Fruit fly (Drosophila melanogaster) whole organism, embryonic: Measurements from ENCODE around the gene Prx4.

Source experiments
- ATbp ChIP-seq: fragments of 200-800 bp; sonication (Bioruptor generic); optimal IDR thresholded peaks from 2 replicates; lab custom pipeline; 2017; ENCODE audit warnings: missing biosample characterization, mild to moderate bottlenecking, missing genetic modification characterization, missing genetic modification reagents
- Antp ChIP-seq: fragments of 200-800 bp; sonication (Bioruptor generic); optimal IDR thresholded peaks from 3 replicates; lab custom pipeline; 2016; ENCODE audit warnings: missing biosample characterization, missing genetic modification characterization
- Bdp1 ChIP-seq: fragments of 200-800 bp; sonication (Bioruptor generic); optimal IDR thresholded peaks from 3 replicates; lab custom pipeline; 2016; ENCODE audit warnings: missing biosample characterization, missing genetic modification characterization
- Bteb2 ChIP-seq: fragments of 200-800 bp; sonication (Bioruptor generic); optimal IDR thresholded peaks from 2 replicates; lab custom pipeline; 2016; ENCODE audit warnings: missing biosample characterization, missing genetic modification characterization
- CG10321 ChIP-seq: fragments of 200-800 bp; sonication (Bioruptor generic); IDR thresholded peaks from 2 replicates; pipeline ENCODE4 v1.3.6; 2022; ENCODE audit warnings: missing biosample characterization, missing genetic modification characterization
- CG10543 ChIP-seq: fragments of 200-800 bp; sonication (Bioruptor generic); optimal IDR thresholded peaks from 3 replicates; lab custom pipeline; 2017; ENCODE audit warnings: missing biosample characterization, mild to moderate bottlenecking, missing genetic modification characterization, moderate library complexity
- CG10565 ChIP-seq: fragments of 200-800 bp; sonication (Bioruptor generic); optimal IDR thresholded peaks from 3 replicates; lab custom pipeline; 2016; ENCODE audit warnings: missing biosample characterization, mild to moderate bottlenecking, missing genetic modification characterization
- CG11723 ChIP-seq: fragments of 200-800 bp; sonication (Bioruptor generic); optimal IDR thresholded peaks from 2 replicates; lab custom pipeline; 2017; ENCODE audit warnings: missing biosample characterization, mild to moderate bottlenecking, missing genetic modification characterization
- CG12744 ChIP-seq: fragments of 200-800 bp; sonication (Bioruptor generic); optimal IDR thresholded peaks from 2 replicates; lab custom pipeline; 2016; ENCODE audit warnings: missing biosample characterization, missing genetic modification characterization
- CG13287 ChIP-seq: fragments of 200-800 bp; sonication (Bioruptor generic); IDR thresholded peaks from 2 replicates; pipeline ENCODE4 v1.3.6; 2022; ENCODE audit warnings: missing biosample characterization, missing genetic modification characterization; ENCODE audit not compliant: partially characterized antibody
- CG14860 ChIP-seq: fragments of 200-800 bp; sonication (Bioruptor generic); IDR thresholded peaks from 3 replicates; pipeline ENCODE4 v1.3.6; 2022; ENCODE audit warnings: missing biosample characterization, missing genetic modification characterization; ENCODE audit not compliant: partially characterized antibody
- CG2116 ChIP-seq: fragments of 200-800 bp; sonication (Bioruptor generic); optimal IDR thresholded peaks from 3 replicates; lab custom pipeline; 2018; ENCODE audit warnings: missing biosample characterization, mild to moderate bottlenecking, missing genetic modification characterization
- CG2129 ChIP-seq: fragments of 200-800 bp; sonication (Bioruptor generic); IDR thresholded peaks from 2 replicates; pipeline ENCODE4 v1.3.6; 2022; ENCODE audit warnings: missing biosample characterization, missing genetic modification characterization; ENCODE audit not compliant: partially characterized antibody
- CG30403 ChIP-seq: fragments of 200-800 bp; sonication (Bioruptor generic); optimal IDR thresholded peaks from 3 replicates; lab custom pipeline; 2016; ENCODE audit warnings: missing biosample characterization, missing genetic modification characterization
- CG42726 ChIP-seq: fragments of 200-800 bp; sonication (Bioruptor generic); IDR thresholded peaks from 2 replicates; pipeline ENCODE4 v1.3.6; 2022; ENCODE audit warnings: missing biosample characterization, missing genetic modification characterization; ENCODE audit not compliant: partially characterized antibody
- CG4360 ChIP-seq: fragments of 200-800 bp; sonication (Bioruptor generic); IDR thresholded peaks from 2 replicates; pipeline ENCODE4 v1.3.6; 2022; ENCODE audit warnings: missing biosample characterization, missing genetic modification characterization
- CG5180 ChIP-seq: fragments of 200-800 bp; sonication (Bioruptor generic); optimal IDR thresholded peaks from 3 replicates; lab custom pipeline; 2017; ENCODE audit warnings: missing biosample characterization, missing genetic modification characterization, mild to moderate bottlenecking, moderate library complexity, missing genetic modification reagents
- CG6254 ChIP-seq: fragments of 200-800 bp; sonication (Bioruptor generic); optimal IDR thresholded peaks from 3 replicates; lab custom pipeline; 2017; ENCODE audit warnings: mild to moderate bottlenecking, missing biosample characterization, missing genetic modification reagents, missing genetic modification characterization
- CrebB ChIP-seq: fragments of 200-800 bp; sonication (Bioruptor generic); optimal IDR thresholded peaks from 3 replicates; lab custom pipeline; 2018; ENCODE audit warnings: missing biosample characterization, mild to moderate bottlenecking, missing genetic modification characterization
- Dfd ChIP-seq, 2 experiments: fragments of >200 bp; optimal IDR thresholded peaks; 2 replicates each; lab custom pipeline; 2017; ENCODE audit warnings: missing biosample characterization in 2 of 2, missing genetic modification characterization in 2 of 2
- Elba2 ChIP-seq: fragments of 200-800 bp; sonication (Bioruptor generic); optimal IDR thresholded peaks from 3 replicates; lab custom pipeline; 2016; ENCODE audit warnings: missing biosample characterization, missing genetic modification characterization
- HLH54F ChIP-seq: fragments of 200-800 bp; sonication (Bioruptor generic); optimal IDR thresholded peaks from 3 replicates; lab custom pipeline; 2016; ENCODE audit warnings: missing biosample characterization, missing genetic modification characterization
- MESR4 ChIP-seq: fragments of 200-800 bp; sonication (Bioruptor generic); optimal IDR thresholded peaks from 2 replicates; lab custom pipeline; 2018; ENCODE audit warnings: missing biosample characterization, mild to moderate bottlenecking, missing genetic modification characterization, moderate library complexity
- Meics ChIP-seq: fragments of 200-800 bp; sonication (Bioruptor generic); optimal IDR thresholded peaks from 2 replicates; lab custom pipeline; 2017; ENCODE audit warnings: missing biosample characterization, mild to moderate bottlenecking, missing genetic modification characterization
- Pdp1 ChIP-seq, 2 experiments: fragments of 200-800 bp; sonication (Bioruptor generic); optimal IDR thresholded peaks; 3 replicates each; lab custom pipeline; 2016; ENCODE audit warnings: missing biosample characterization in 2 of 2, missing genetic modification characterization in 2 of 2, mild to moderate bottlenecking in 1 of 2, moderate library complexity in 1 of 2
- Rfx ChIP-seq: fragments of 200-800 bp; sonication (Bioruptor generic); IDR thresholded peaks from 2 replicates; pipeline ENCODE4 v1.3.6; 2022; ENCODE audit warnings: missing biosample characterization, missing genetic modification characterization
- Scr ChIP-seq: fragments of 200-800 bp; sonication (Bioruptor generic); IDR thresholded peaks from 2 replicates; pipeline ENCODE4 v1.3.6; 2022; ENCODE audit warnings: missing biosample characterization, missing genetic modification characterization; ENCODE audit not compliant: partially characterized antibody
- Sry-δ ChIP-seq: fragments of 200-800 bp; sonication (Bioruptor generic); optimal IDR thresholded peaks from 2 replicates; lab custom pipeline; 2016; ENCODE audit warnings: missing biosample characterization, missing genetic modification characterization
- aop ChIP-seq: fragments of 200-800 bp; sonication (Bioruptor generic); IDR thresholded peaks from 2 replicates; pipeline ENCODE4 v1.3.6; 2022; ENCODE audit warnings: missing biosample characterization, missing genetic modification characterization
- ap ChIP-seq: fragments of 200-800 bp; sonication (Bioruptor generic); IDR thresholded peaks from 2 replicates; pipeline ENCODE4 v1.3.6; 2022; ENCODE audit warnings: missing biosample characterization, missing genetic modification characterization
- ara ChIP-seq: fragments of 200-800 bp; sonication (Bioruptor generic); IDR thresholded peaks from 2 replicates; pipeline ENCODE4 v1.3.6; 2022; ENCODE audit warnings: missing biosample characterization, missing genetic modification characterization
- bigmax ChIP-seq: fragments of 200-800 bp; sonication (Bioruptor generic); optimal IDR thresholded peaks from 2 replicates; lab custom pipeline; 2018; ENCODE audit warnings: missing biosample characterization, mild to moderate bottlenecking, missing genetic modification characterization
- cad ChIP-seq: fragments of >200 bp; optimal IDR thresholded peaks from 2 replicates; lab custom pipeline; 2017; ENCODE audit warnings: missing biosample characterization, missing genetic modification characterization
- corto ChIP-seq: fragments of 200-800 bp; sonication (Bioruptor generic); optimal IDR thresholded peaks from 2 replicates; lab custom pipeline; 2016; ENCODE audit warnings: missing biosample characterization, mild to moderate bottlenecking, missing genetic modification characterization, moderate library complexity
- crc ChIP-seq: fragments of 200-800 bp; sonication (Bioruptor generic); optimal IDR thresholded peaks from 2 replicates; lab custom pipeline; 2016; ENCODE audit warnings: missing biosample characterization, missing genetic modification characterization
- dm ChIP-seq: fragments of 200-800 bp; sonication (Bioruptor generic); optimal IDR thresholded peaks from 3 replicates; lab custom pipeline; 2016; ENCODE audit warnings: missing biosample characterization, missing genetic modification characterization
- eve ChIP-seq, 2 experiments: fragments of >200 bp; optimal IDR thresholded peaks; 2 replicates each; lab custom pipeline; 2017; ENCODE audit warnings: missing biosample characterization in 2 of 2, missing genetic modification characterization in 2 of 2
- gt ChIP-seq: fragments of 200-800 bp; sonication (Bioruptor generic); IDR thresholded peaks from 2 replicates; pipeline ENCODE4 v1.3.6; 2022; ENCODE audit warnings: missing biosample characterization, missing genetic modification characterization
- inv ChIP-seq: fragments of 200-800 bp; sonication (Bioruptor generic); IDR thresholded peaks from 2 replicates; pipeline ENCODE4 v1.3.6; 2022; ENCODE audit warnings: missing biosample characterization, missing genetic modification characterization; ENCODE audit not compliant: partially characterized antibody
- jing ChIP-seq: fragments of 200-800 bp; sonication (Bioruptor generic); optimal IDR thresholded peaks from 2 replicates; lab custom pipeline; 2018; ENCODE audit warnings: missing biosample characterization, mild to moderate bottlenecking, missing genetic modification characterization
- lov ChIP-seq, 2 experiments: fragments of 200-800 bp in 1 of 2; fragments of >200 bp in 1 of 2; sonication (Bioruptor generic) in 1 of 2; IDR thresholded peaks in 1 of 2; optimal IDR thresholded peaks in 1 of 2; 2 replicates in 1 of 2; 3 replicates in 1 of 2; pipeline versions ENCODE4 v1.3.6 to Lab custom; 2017 to 2022; ENCODE audit warnings: missing biosample characterization in 1 of 2, missing genetic modification characterization in 1 of 2
- mld ChIP-seq: fragments of 200-800 bp; sonication (Bioruptor generic); IDR thresholded peaks from 3 replicates; pipeline ENCODE4 v1.3.6; 2022; ENCODE audit warnings: missing biosample characterization, missing genetic modification characterization; ENCODE audit not compliant: partially characterized antibody
- nerfin-2 ChIP-seq: fragments of 200-800 bp; sonication (Bioruptor generic); IDR thresholded peaks from 2 replicates; pipeline ENCODE4 v1.3.6; 2022; ENCODE audit warnings: missing biosample characterization, missing genetic modification characterization; ENCODE audit not compliant: partially characterized antibody
- org-1 ChIP-seq: fragments of 200-800 bp; sonication (Bioruptor generic); optimal IDR thresholded peaks from 2 replicates; lab custom pipeline; 2017; ENCODE audit warnings: missing biosample characterization, missing genetic modification characterization
- otp ChIP-seq: fragments of 200-800 bp; sonication (Bioruptor generic); IDR thresholded peaks from 3 replicates; pipeline ENCODE4, ENCODE4 v1.3.6; 2022; ENCODE audit warnings: missing biosample characterization, missing genetic modification characterization
- p53 ChIP-seq: fragments of 200-800 bp; sonication (Bioruptor generic); optimal IDR thresholded peaks from 2 replicates; lab custom pipeline; 2016; ENCODE audit warnings: missing biosample characterization, missing genetic modification characterization
- ro ChIP-seq: fragments of 200-800 bp; sonication (Bioruptor generic); IDR thresholded peaks from 2 replicates; pipeline ENCODE4 v1.3.6; 2022; ENCODE audit warnings: missing biosample characterization, missing genetic modification characterization
- salm ChIP-seq: fragments of 200-800 bp; sonication (Bioruptor generic); optimal IDR thresholded peaks from 2 replicates; lab custom pipeline; 2018; ENCODE audit warnings: missing biosample characterization, mild to moderate bottlenecking, missing genetic modification characterization
- wor ChIP-seq: fragments of 200-800 bp; sonication (Bioruptor generic); IDR thresholded peaks from 2 replicates; pipeline ENCODE4 v1.3.6; 2022; ENCODE audit warnings: missing biosample characterization, missing genetic modification characterization
- zfh2 ChIP-seq: fragments of 200-800 bp; sonication (Bioruptor generic); optimal IDR thresholded peaks from 2 replicates; lab custom pipeline; 2016; ENCODE audit warnings: missing biosample characterization, missing genetic modification characterization

The Prx4 gene

DNA sequence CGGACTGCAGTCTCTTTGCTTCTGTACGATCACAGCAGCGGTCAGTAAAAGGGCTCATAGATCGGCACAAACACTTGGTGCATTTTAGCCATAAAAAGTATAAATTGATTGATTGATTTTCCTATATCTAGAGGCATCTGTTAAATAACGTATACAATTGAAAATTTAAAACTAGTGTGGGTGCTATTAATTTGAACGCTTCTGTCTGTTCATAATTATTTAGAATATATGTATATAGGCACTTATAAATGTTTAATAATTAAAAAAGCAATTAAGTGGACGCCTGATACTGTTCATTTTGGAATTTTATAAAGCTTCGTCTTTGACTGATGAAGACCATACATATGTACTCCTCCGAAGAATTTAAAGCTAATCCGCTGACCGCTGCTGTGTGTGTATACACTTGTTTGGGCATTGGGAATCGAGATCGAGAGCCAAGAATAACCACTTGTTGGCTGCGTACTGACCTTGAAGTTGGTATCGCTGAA is 3.1 kb downstream of the Prx4 start (continued):
- TF ChIP-seq CG10565 (GFP tag; lab: Kevin White, UChicago): no peak
- TF ChIP-seq Meics (GFP tag; lab: Kevin White, UChicago): peak; percentile 37
- TF ChIP-seq CG10543 (GFP tag; lab: Kevin White, UChicago): no peak
- TF ChIP-seq CG5180: no peak
- peak; percentile 26 for TF ChIP-seq org-1 (GFP tag; lab: Kevin White, UChicago)
- TF ChIP-seq ro: no peak
- TF ChIP-seq Scr (GFP tag; lab: Robert Waterston, UW): no peak
- TF ChIP-seq bigmax (GFP tag; lab: Kevin White, UChicago): no peak
- no peak for TF ChIP-seq Antp (GFP tag; lab: Kevin White, UChicago)
- no peak for TF ChIP-seq Elba2 (GFP tag; lab: Kevin White, UChicago)
- no peak for TF ChIP-seq mld (GFP tag; lab: Robert Waterston, UW)
- TF ChIP-seq ATbp (GFP tag; lab: Kevin White, UChicago): no peak
- no peak for TF ChIP-seq Dfd (GFP tag; optimal IDR thresholded peaks at IDR 0.05; lab: Kevin White, UChicago)
- TF ChIP-seq Bteb2 (GFP tag; lab: Kevin White, UChicago): no peak
- no peak for TF ChIP-seq crc
- TF ChIP-seq ara (GFP tag; lab: Robert Waterston, UW): no peak
- TF ChIP-seq ap: no peak
- no peak for TF ChIP-seq CG12744 (GFP tag; lab: Kevin White, UChicago)
- TF ChIP-seq CG30403 (GFP tag; lab: Kevin White, UChicago): peak; percentile 27
- TF ChIP-seq aop (GFP tag; lab: Robert Waterston, UW): no peak
- no peak for TF ChIP-seq dm
- peak; percentile 56; the same call in 1 of the 2 replicates for TF ChIP-seq Rfx (GFP tag; lab: Robert Waterston, UW)
- no peak for TF ChIP-seq wor (GFP tag; lab: Robert Waterston, UW)
- no peak for TF ChIP-seq CG2116
- TF ChIP-seq CG6254: peak; percentile 24
- 0 out of 3 replicates have a peak, but pooled peaks have one; percentile 31 for TF ChIP-seq otp (GFP tag; lab: Robert Waterston, UW)
- TF ChIP-seq gt: no peak
- TF ChIP-seq CG4360 (GFP tag; lab: Robert Waterston, UW): no peak
- no peak for TF ChIP-seq jing (GFP tag; lab: Kevin White, UChicago)
- no peak for TF ChIP-seq p53 (GFP tag; lab: Kevin White, UChicago)
- TF ChIP-seq inv (GFP tag; lab: Robert Waterston, UW): no peak
- TF ChIP-seq nerfin-2 (GFP tag; lab: Robert Waterston, UW): no peak
- TF ChIP-seq CG10321 (GFP tag; lab: Robert Waterston, UW): no peak
- TF ChIP-seq corto: peak; percentile 88
- no peak for TF ChIP-seq CG13287 (GFP tag; lab: Robert Waterston, UW)
- TF ChIP-seq Sry-δ: no peak
- TF ChIP-seq lov (optimal IDR thresholded peaks at IDR 0.05; lab: Kevin White, UChicago): no peak
- no peak for TF ChIP-seq lov (GFP tag; IDR thresholded peaks at IDR 0.05; lab: Robert Waterston, UW)
- no peak for TF ChIP-seq salm (tag; lab: Kevin White, UChicago)
- TF ChIP-seq CG2129 (GFP tag; lab: Robert Waterston, UW): no peak
- no peak for TF ChIP-seq eve (GFP tag; optimal IDR thresholded peaks at IDR 0.05; lab: Kevin White, UChicago)
- TF ChIP-seq Pdp1 (GFP tag; optimal IDR thresholded peaks at IDR 0.05; lab: Kevin White, UChicago): peak in 1 of 2 experiments; percentile 3
- TF ChIP-seq cad (GFP tag; lab: Kevin White, UChicago): no peak
- TF ChIP-seq Bdp1 (GFP tag; lab: Kevin White, UChicago): no peak
- TF ChIP-seq CG42726 (GFP tag; lab: Robert Waterston, UW): no peak
- TF ChIP-seq CG11723 (GFP tag; lab: Kevin White, UChicago): no peak
- TF ChIP-seq CG14860 (GFP tag; lab: Robert Waterston, UW): no peak
- no peak for TF ChIP-seq HLH54F (GFP tag; lab: Kevin White, UChicago)
- no peak for TF ChIP-seq zfh2 (GFP tag; lab: Kevin White, UChicago)
- TF ChIP-seq MESR4 (GFP tag; lab: Kevin White, UChicago): no peak
- no peak for TF ChIP-seq CrebB (tag; lab: Kevin White, UChicago)
